Worm (Caenorhabditis elegans) whole organism, L2 larva: Measurements from ENCODE around the gene eri-3.

Experiments
- blmp-1 ChIP-seq: sonication (generic microtip); optimal IDR thresholded peaks from 2 replicates; lab custom pipeline; 2017; ENCODE audit warnings: missing genetic modification characterization, mild to moderate bottlenecking, missing compliant biosample characterization, antibody characterized with exemption, moderate library complexity; ENCODE audit not compliant: insufficient read depth
- ceh-82 ChIP-seq: fragments of 150-350 bp; optimal IDR thresholded peaks from 2 replicates; lab custom pipeline; 2014; ENCODE audit warnings: missing biosample characterization, missing genetic modification characterization
- egl-27 ChIP-seq: sonication (generic microtip); optimal IDR thresholded peaks from 3 replicates; lab custom pipeline; 2017; ENCODE audit warnings: missing biosample characterization, missing genetic modification reagents, missing genetic modification characterization
- elt-3 ChIP-seq: sonication (generic microtip); optimal IDR thresholded peaks from 2 replicates; lab custom pipeline; 2017; ENCODE audit warnings: missing biosample characterization, missing genetic modification characterization
- mab-5 ChIP-seq: fragments of 150-350 bp; optimal IDR thresholded peaks from 2 replicates; lab custom pipeline; 2014; ENCODE audit warnings: missing biosample characterization, missing genetic modification characterization
- nhr-23 ChIP-seq: fragments of 150-350 bp; optimal IDR thresholded peaks from 2 replicates; lab custom pipeline; 2014; ENCODE audit warnings: missing biosample characterization, missing genetic modification reagents, missing genetic modification characterization
- nhr-25 ChIP-seq: fragments of 150-350 bp; sonication (generic microtip); optimal IDR thresholded peaks from 3 replicates; lab custom pipeline; 2014; ENCODE audit warnings: missing biosample characterization, missing genetic modification characterization
- ztf-4 ChIP-seq: fragments of 150-350 bp; optimal IDR thresholded peaks from 2 replicates; lab custom pipeline; 2014; ENCODE audit warnings: missing biosample characterization, missing genetic modification characterization

ce11 chrII:1143173-1143738, 19.9 kb downstream of the eri-3 start:
- no peak for TF ChIP-seq ztf-4 (tag; lab: Kevin White, UChicago)
- no peak for TF ChIP-seq nhr-23 (tag; lab: Kevin White, UChicago)
- no peak for TF ChIP-seq nhr-25 (tag; lab: Kevin White, UChicago)
- no peak for TF ChIP-seq mab-5 (tag; lab: Kevin White, UChicago)
- TF ChIP-seq ceh-82: no peak
- no peak for TF ChIP-seq elt-3 (tag; lab: Kevin White, UChicago)
- TF ChIP-seq blmp-1: no peak
- no peak for TF ChIP-seq egl-27
